Fruit fly (Drosophila melanogaster) whole organism: ENCODE results near the gene CG3040.

Source experiments
- CG8478 ChIP-seq: fragments of >200 bp; optimal IDR thresholded peaks from 2 replicates; lab custom pipeline; 2018; ENCODE audit warnings: inconsistent platforms
- Dll ChIP-seq: fragments of >200 bp; optimal IDR thresholded peaks from 2 replicates; lab custom pipeline; 2017
- EcR ChIP-seq, 2 experiments: fragments of >200 bp; optimal IDR thresholded peaks; 2 replicates each; lab custom pipeline; 2017; ENCODE audit warnings: missing biosample characterization in 2 of 2, missing genetic modification characterization in 2 of 2, missing genetic modification reagents in 2 of 2
- pan ChIP-seq: fragments of >200 bp; optimal IDR thresholded peaks from 2 replicates; lab custom pipeline; 2017
- psq ChIP-seq: fragments of >200 bp; optimal IDR thresholded peaks from 2 replicates; lab custom pipeline; 2017
- usp ChIP-seq: fragments of >200 bp; optimal IDR thresholded peaks from 2 replicates; lab custom pipeline; 2017; ENCODE audit warnings: missing biosample characterization, missing genetic modification characterization, mixed read lengths

- TF ChIP-seq CG8478 (lab: Kevin White, UChicago) (no peak), pan (lab: Kevin White, UChicago) (peak; percentile 45), Dll (lab: Kevin White, UChicago) (no peak), EcR (GFP tag; optimal IDR thresholded peaks at IDR 0.05; lab: Kevin White, UChicago) (no peak), psq (lab: Kevin White, UChicago) (no peak), usp (no peak)
Observed at dm6 chrX:7000444-7001134, 27.4 kb upstream of the CG3040 start.
